Fruit fly (Drosophila melanogaster) whole organism, prepupa: Measurements from ENCODE around the gene sol.

ENCODE experiments used
- Blimp-1 ChIP-seq: fragments of 200-800 bp; sonication (Bioruptor generic); optimal IDR thresholded peaks from 3 replicates; lab custom pipeline; 2017; ENCODE audit warnings: missing biosample characterization, missing genetic modification characterization, mild to moderate bottlenecking, moderate library complexity, missing genetic modification reagents
- CG10631 ChIP-seq: fragments of 200-800 bp; sonication (Bioruptor generic); optimal IDR thresholded peaks from 2 replicates; lab custom pipeline; 2016; ENCODE audit warnings: missing biosample characterization, missing genetic modification characterization
- CG10669 ChIP-seq: fragments of 200-800 bp; sonication (Bioruptor generic); optimal IDR thresholded peaks from 3 replicates; lab custom pipeline; 2018; ENCODE audit warnings: missing biosample characterization, mild to moderate bottlenecking, missing genetic modification characterization, moderate library complexity
- CG11294 ChIP-seq: fragments of 200-800 bp; sonication (Bioruptor generic); IDR thresholded peaks from 2 replicates; pipeline ENCODE4 v1.3.6; 2022; ENCODE audit warnings: missing biosample characterization, missing genetic modification characterization
- CG11762 ChIP-seq: fragments of 200-800 bp; sonication (Bioruptor generic); optimal IDR thresholded peaks from 3 replicates; lab custom pipeline; 2016; ENCODE audit warnings: missing biosample characterization, missing genetic modification characterization; ENCODE audit not compliant: insufficient read depth
- CG11902 ChIP-seq: fragments of 200-800 bp; sonication (Bioruptor generic); optimal IDR thresholded peaks from 3 replicates; lab custom pipeline; 2016; ENCODE audit warnings: missing biosample characterization, missing genetic modification characterization
- CG16779 ChIP-seq: fragments of 200-800 bp; sonication (Bioruptor generic); optimal IDR thresholded peaks from 3 replicates; lab custom pipeline; 2017; ENCODE audit warnings: missing biosample characterization, mild to moderate bottlenecking, missing genetic modification characterization
- CG3032 ChIP-seq: fragments of 200-800 bp; optimal IDR thresholded peaks from 2 replicates; lab custom pipeline; 2019; ENCODE audit warnings: missing biosample characterization, mild to moderate bottlenecking, missing genetic modification characterization, moderate library complexity
- CG32006 ChIP-seq: fragments of 200-800 bp; sonication (Bioruptor generic); optimal IDR thresholded peaks from 3 replicates; lab custom pipeline; 2017; ENCODE audit warnings: missing biosample characterization, mild to moderate bottlenecking, missing genetic modification characterization
- CG34406 ChIP-seq: fragments of 200-800 bp; sonication (Bioruptor generic); optimal IDR thresholded peaks from 3 replicates; lab custom pipeline; 2016; ENCODE audit warnings: missing biosample characterization, missing genetic modification characterization
- CG3919 ChIP-seq: fragments of 200-800 bp; sonication (Bioruptor generic); optimal IDR thresholded peaks from 3 replicates; lab custom pipeline; 2016; ENCODE audit warnings: missing biosample characterization, missing genetic modification characterization
- CG4318 ChIP-seq: fragments of 200-800 bp; sonication (Bioruptor generic); optimal IDR thresholded peaks from 3 replicates; lab custom pipeline; 2017; ENCODE audit warnings: missing biosample characterization, mild to moderate bottlenecking, missing genetic modification characterization
- CG6163 ChIP-seq: fragments of 200-800 bp; sonication (Bioruptor generic); IDR thresholded peaks from 3 replicates; pipeline ENCODE4 v1.3.6; 2022; ENCODE audit warnings: missing biosample characterization, missing genetic modification characterization
- CG6276 ChIP-seq: fragments of 200-800 bp; sonication (Bioruptor generic); optimal IDR thresholded peaks from 2 replicates; lab custom pipeline; 2017; ENCODE audit warnings: missing biosample characterization, mild to moderate bottlenecking, missing genetic modification characterization
- CG6792 ChIP-seq: fragments of 200-800 bp; sonication (Bioruptor generic); optimal IDR thresholded peaks from 3 replicates; lab custom pipeline; 2016; ENCODE audit warnings: missing biosample characterization, missing genetic modification characterization
- CG6808 ChIP-seq: fragments of 200-800 bp; sonication (Bioruptor generic); optimal IDR thresholded peaks from 3 replicates; lab custom pipeline; 2017; ENCODE audit warnings: missing biosample characterization, missing genetic modification characterization, mild to moderate bottlenecking, moderate library complexity, missing genetic modification reagents
- CG6854 ChIP-seq: fragments of 200-800 bp; sonication (Bioruptor generic); optimal IDR thresholded peaks from 2 replicates; lab custom pipeline; 2017; ENCODE audit warnings: missing biosample characterization, mild to moderate bottlenecking, missing genetic modification characterization
- CG7368 ChIP-seq: fragments of 200-800 bp; sonication (Bioruptor generic); optimal IDR thresholded peaks from 3 replicates; lab custom pipeline; 2016; ENCODE audit warnings: missing biosample characterization, missing genetic modification characterization
- CG8632 ChIP-seq: fragments of 200-800 bp; sonication (Bioruptor generic); optimal IDR thresholded peaks from 3 replicates; lab custom pipeline; 2016; ENCODE audit warnings: missing biosample characterization, missing genetic modification characterization
- CG9139 ChIP-seq: fragments of 200-800 bp; sonication (Bioruptor generic); optimal IDR thresholded peaks from 3 replicates; lab custom pipeline; 2017; ENCODE audit warnings: missing biosample characterization, mild to moderate bottlenecking, missing genetic modification characterization
- Eip78C ChIP-seq: fragments of 200-800 bp; sonication (Bioruptor generic); peaks from one replicate; lab custom pipeline; 2016; ENCODE audit warnings: missing biosample characterization, missing genetic modification characterization
- Eip93F ChIP-seq: fragments of 200-800 bp; sonication (Bioruptor generic); optimal IDR thresholded peaks from 2 replicates; lab custom pipeline; 2016; ENCODE audit warnings: missing biosample characterization, mild to moderate bottlenecking, missing genetic modification characterization
- Ets96B ChIP-seq: fragments of 200-800 bp; optimal IDR thresholded peaks from 2 replicates; lab custom pipeline; 2019; ENCODE audit warnings: missing biosample characterization, mild to moderate bottlenecking, missing genetic modification characterization, moderate library complexity
- Gug ChIP-seq: fragments of 200-800 bp; sonication (Bioruptor generic); IDR thresholded peaks from 2 replicates; pipeline ENCODE4 v1.3.6; 2022; ENCODE audit warnings: missing biosample characterization, missing genetic modification characterization
- Hr39 ChIP-seq: fragments of 200-800 bp; sonication (Bioruptor generic); optimal IDR thresholded peaks from 2 replicates; lab custom pipeline; 2016; ENCODE audit warnings: missing biosample characterization, missing genetic modification characterization
- Hr4 ChIP-seq: fragments of 200-800 bp; sonication (Bioruptor generic); optimal IDR thresholded peaks from 3 replicates; lab custom pipeline; 2016; ENCODE audit warnings: missing biosample characterization, missing genetic modification characterization
- OdsH ChIP-seq: fragments of 200-800 bp; sonication (Bioruptor generic); optimal IDR thresholded peaks from 3 replicates; lab custom pipeline; 2016; ENCODE audit warnings: missing biosample characterization, missing genetic modification characterization
- Sox102F ChIP-seq: fragments of 200-800 bp; sonication (Bioruptor generic); optimal IDR thresholded peaks from 2 replicates; lab custom pipeline; 2016; ENCODE audit warnings: missing biosample characterization, mild to moderate bottlenecking, missing genetic modification characterization
- Sox14 ChIP-seq: fragments of 200-800 bp; sonication (Bioruptor generic); optimal IDR thresholded peaks from 3 replicates; lab custom pipeline; 2016; ENCODE audit warnings: missing biosample characterization, missing genetic modification characterization
- Sox15 ChIP-seq: fragments of 200-800 bp; sonication (Bioruptor generic); optimal IDR thresholded peaks from 3 replicates; lab custom pipeline; 2016; ENCODE audit warnings: missing biosample characterization, missing genetic modification characterization
- achi ChIP-seq: fragments of 200-800 bp; sonication (Bioruptor generic); optimal IDR thresholded peaks from 3 replicates; lab custom pipeline; 2016; ENCODE audit warnings: missing biosample characterization, missing genetic modification characterization
- acj6 ChIP-seq: fragments of 200-800 bp; sonication (Bioruptor generic); optimal IDR thresholded peaks from 3 replicates; lab custom pipeline; 2016; ENCODE audit warnings: missing biosample characterization, missing genetic modification characterization
- cyc ChIP-seq: fragments of 200-800 bp; sonication (Bioruptor generic); optimal IDR thresholded peaks from 3 replicates; lab custom pipeline; 2016; ENCODE audit warnings: missing biosample characterization, missing genetic modification characterization
- dac ChIP-seq: fragments of 200-800 bp; sonication (Bioruptor generic); optimal IDR thresholded peaks from 2 replicates; lab custom pipeline; 2017; ENCODE audit warnings: missing biosample characterization, mild to moderate bottlenecking, missing genetic modification characterization
- dsx ChIP-seq: fragments of 200-800 bp; optimal IDR thresholded peaks from 3 replicates; lab custom pipeline; 2019; ENCODE audit warnings: missing biosample characterization, mild to moderate bottlenecking, missing genetic modification characterization, moderate library complexity; ENCODE audit not compliant: poor library complexity, severe bottlenecking
- eg ChIP-seq: fragments of 200-800 bp; sonication (Bioruptor generic); IDR thresholded peaks from 3 replicates; pipeline ENCODE4 v1.3.6; 2022; ENCODE audit warnings: missing biosample characterization, missing genetic modification characterization
- esn ChIP-seq: fragments of 200-800 bp; sonication (Bioruptor generic); optimal IDR thresholded peaks from 2 replicates; lab custom pipeline; 2016; ENCODE audit warnings: missing biosample characterization, mild to moderate bottlenecking, missing genetic modification characterization, moderate library complexity
- fd59A ChIP-seq: fragments of 200-800 bp; sonication (Bioruptor generic); optimal IDR thresholded peaks from 2 replicates; lab custom pipeline; 2017; ENCODE audit warnings: missing biosample characterization, mild to moderate bottlenecking, missing genetic modification characterization, missing genetic modification reagents
- fd85E ChIP-seq: fragments of 200-800 bp; sonication (Bioruptor generic); optimal IDR thresholded peaks from 3 replicates; lab custom pipeline; 2016; ENCODE audit warnings: missing biosample characterization, missing genetic modification characterization
- fkh ChIP-seq: fragments of 200-800 bp; sonication (Bioruptor generic); optimal IDR thresholded peaks from 3 replicates; lab custom pipeline; 2017; ENCODE audit warnings: missing biosample characterization, mild to moderate bottlenecking, missing genetic modification characterization, moderate library complexity
- lz ChIP-seq: fragments of 200-800 bp; sonication (Bioruptor generic); optimal IDR thresholded peaks from 3 replicates; lab custom pipeline; 2016; ENCODE audit warnings: missing biosample characterization, missing genetic modification characterization
- net ChIP-seq: fragments of 200-800 bp; sonication (Bioruptor generic); optimal IDR thresholded peaks from 3 replicates; lab custom pipeline; 2016; ENCODE audit warnings: missing biosample characterization, missing genetic modification characterization
- pdm3 ChIP-seq: fragments of 200-800 bp; sonication (Bioruptor generic); optimal IDR thresholded peaks from 3 replicates; lab custom pipeline; 2016; ENCODE audit warnings: missing biosample characterization, missing genetic modification characterization
- salr ChIP-seq, 2 experiments: fragments of 200-800 bp; sonication (Bioruptor generic); optimal IDR thresholded peaks; 3 replicates each; lab custom pipeline; 2016 to 2018; ENCODE audit warnings: missing biosample characterization in 2 of 2, missing genetic modification characterization in 2 of 2, mild to moderate bottlenecking in 1 of 2
- spab ChIP-seq: fragments of 200-800 bp; sonication (Bioruptor generic); optimal IDR thresholded peaks from 2 replicates; lab custom pipeline; 2017; ENCODE audit warnings: missing biosample characterization, mild to moderate bottlenecking, missing genetic modification characterization, missing genetic modification reagents
- ss ChIP-seq, 2 experiments: fragments of 200-800 bp; sonication (Bioruptor generic); optimal IDR thresholded peaks; 2 replicates in 1 of 2; 3 replicates in 1 of 2; lab custom pipeline; 2017 to 2018; ENCODE audit warnings: mild to moderate bottlenecking in 2 of 2, missing biosample characterization in 2 of 2, missing genetic modification characterization in 2 of 2, moderate library complexity in 1 of 2
- svp ChIP-seq: fragments of 200-800 bp; sonication (Bioruptor generic); peaks from one replicate; lab custom pipeline; 2016; ENCODE audit warnings: missing biosample characterization, missing genetic modification characterization
- topi ChIP-seq: fragments of 200-800 bp; sonication (Bioruptor generic); optimal IDR thresholded peaks from 3 replicates; lab custom pipeline; 2016; ENCODE audit warnings: missing biosample characterization, missing genetic modification characterization

The sol gene

dm6 chrX:21357810-21358671, 8.0 kb downstream of the sol start, which contains the start of gene Septin1 (continued):
- TF ChIP-seq fkh, result peak; percentile 72
- no peak for TF ChIP-seq Blimp-1 (GFP tag; lab: Kevin White, UChicago)

dm6 chrX:21362878-21363277, 12.8 kb downstream of the sol start, which contains the start of the genes bbx and waw:
Gene bbx, plus strand, starts transcription at chrX:21363028.
Gene waw, plus strand, starts transcription at chrX:21363028.
- TF ChIP-seq Hr4 (GFP tag; lab: Kevin White, UChicago) (no peak), pdm3 (GFP tag; lab: Kevin White, UChicago) (no peak), svp (GFP tag; lab: Kevin White, UChicago) (peak; percentile 36), CG3032 (tag; lab: Kevin White, UChicago) (peak; percentile 19), Eip93F (no peak), Hr39 (GFP tag; lab: Kevin White, UChicago) (no peak), salr (GFP tag; optimal IDR thresholded peaks at IDR 0.05; lab: Kevin White, UChicago) (no peak), Ets96B (tag; lab: Kevin White, UChicago) (no peak), net (GFP tag; lab: Kevin White, UChicago) (no peak), CG9139 (no peak), spab (GFP tag; lab: Kevin White, UChicago) (no peak), CG6808 (peak; percentile 22), Sox102F (GFP tag; lab: Kevin White, UChicago) (no peak), CG4318 (GFP tag; lab: Kevin White, UChicago) (no peak), dsx (GFP tag; lab: Kevin White, UChicago) (peak; percentile 12), lz (GFP tag; lab: Kevin White, UChicago) (no peak), CG11902 (GFP tag; lab: Kevin White, UChicago) (no peak), CG8632 (no peak), eg (GFP tag; lab: Robert Waterston, UW) (no peak), acj6 (GFP tag; lab: Kevin White, UChicago) (no peak), CG10631 (GFP tag; lab: Kevin White, UChicago) (no peak), CG6163 (no peak), CG10669 (no peak), Gug (no peak), CG16779 (tag; lab: Kevin White, UChicago) (no peak), CG32006 (no peak), topi (peak; percentile 19), dac (GFP tag; lab: Kevin White, UChicago) (no peak), Blimp-1 (GFP tag; lab: Kevin White, UChicago) (no peak), fkh (peak; percentile 98), OdsH (GFP tag; lab: Kevin White, UChicago) (no peak), CG6276 (GFP tag; lab: Kevin White, UChicago) (no peak), CG7368 (GFP tag; lab: Kevin White, UChicago) (no peak), esn (GFP tag; lab: Kevin White, UChicago) (peak; percentile 42), Sox15 (GFP tag; lab: Kevin White, UChicago) (no peak), fd85E (no peak), CG6792 (no peak), Sox14 (peak; percentile 4), CG11762 (GFP tag; lab: Kevin White, UChicago) (no peak), Eip78C (GFP tag; lab: Kevin White, UChicago) (peak; percentile 71), CG34406 (no peak), fd59A (GFP tag; lab: Kevin White, UChicago) (no peak), achi (GFP tag; lab: Kevin White, UChicago) (no peak), CG6854 (no peak), ss (GFP tag; optimal IDR thresholded peaks at IDR 0.05; lab: Kevin White, UChicago) (peak in 1 of 2 experiments; percentile 25), cyc (no peak), CG3919 (GFP tag; lab: Kevin White, UChicago) (no peak), CG11294 (GFP tag; lab: Robert Waterston, UW) (no peak)
